Worm (Caenorhabditis elegans): ENCODE measurements around the gene pqn-51.

pqn-51 gene

DNA sequence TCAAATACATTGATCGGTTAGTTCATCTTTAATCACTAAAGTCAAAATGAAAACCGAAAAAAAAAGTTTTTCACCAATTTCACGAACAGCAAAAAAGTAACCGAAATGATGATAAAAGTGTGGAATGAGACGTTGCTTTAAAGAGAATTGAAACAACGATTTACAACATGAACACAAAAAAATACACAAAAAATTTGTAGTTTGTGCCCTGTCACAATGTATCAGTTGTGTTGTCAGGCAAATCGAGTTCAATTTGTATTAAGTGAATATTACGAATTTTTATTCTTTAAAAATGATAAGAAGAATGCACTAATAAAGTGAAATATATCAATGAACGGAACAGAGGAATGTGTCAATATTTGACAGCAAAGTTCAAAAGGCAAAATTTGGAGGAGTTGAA, 17.6 kb upstream of the pqn-51 start:
- TF ChIP-seq nhr-237 (tag; optimal IDR thresholded peaks at IDR 0.05) (no peak), nhr-11 (tag; optimal IDR thresholded peaks at IDR 0.05) (no peak), dmd-4 (tag; optimal IDR thresholded peaks at IDR 0.05) (no peak), lin-13 (GFP tag; optimal IDR thresholded peaks at IDR 0.05) (no peak), egl-27 (tag; optimal IDR thresholded peaks at IDR 0.05) (no peak)

DNA sequence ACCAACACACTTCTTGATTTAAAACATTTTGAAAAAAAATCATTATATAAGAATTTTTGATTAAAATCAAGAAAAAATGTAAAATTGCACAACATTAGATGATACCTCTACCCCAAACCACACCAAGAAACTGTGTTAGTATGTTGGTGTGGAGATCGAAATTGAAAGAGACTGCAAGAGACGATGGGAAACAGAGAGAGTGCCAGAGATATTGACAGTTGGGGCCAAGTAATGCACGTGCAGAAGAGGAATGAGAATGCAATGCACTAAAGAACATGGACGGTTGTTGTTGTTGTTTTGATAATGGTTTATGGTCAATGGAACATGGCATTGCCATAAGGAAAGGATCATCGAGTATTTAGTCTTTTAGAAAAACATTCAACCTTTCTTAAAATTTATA, 17.2 kb upstream of the pqn-51 start:
- TF ChIP-seq sma-3 (GFP tag; optimal IDR thresholded peaks at IDR 0.05): no peak
- no peak for TF ChIP-seq elt-3 (tag; optimal IDR thresholded peaks at IDR 0.05)
- no peak for TF ChIP-seq C34F6.9 (tag; optimal IDR thresholded peaks at IDR 0.05)
- no peak for TF ChIP-seq nhr-77 (tag; optimal IDR thresholded peaks at IDR 0.05)
- no peak for TF ChIP-seq nhr-10 (tag; optimal IDR thresholded peaks at IDR 0.05)
- TF ChIP-seq dmd-4 (tag; optimal IDR thresholded peaks at IDR 0.05): no peak
- TF ChIP-seq alr-1 (tag; optimal IDR thresholded peaks at IDR 0.05): no peak
- TF ChIP-seq R02D3.7 (tag; optimal IDR thresholded peaks at IDR 0.05): no peak
- TF ChIP-seq zag-1 (tag; optimal IDR thresholded peaks at IDR 0.05): no peak
- TF ChIP-seq ama-1 (optimal IDR thresholded peaks at IDR 0.05): no peak
- no peak for TF ChIP-seq nhr-237 (tag; optimal IDR thresholded peaks at IDR 0.05)
- no peak for TF ChIP-seq nhr-21 (tag; optimal IDR thresholded peaks at IDR 0.05)
- TF ChIP-seq mdl-1 (tag; optimal IDR thresholded peaks at IDR 0.05): peak; percentile 53 to 62
- no peak for TF ChIP-seq blmp-1 (tag; optimal IDR thresholded peaks at IDR 0.05; ENCODE audit: insufficient read depth)
- no peak for TF ChIP-seq nhr-6 (tag; optimal IDR thresholded peaks at IDR 0.05)
- TF ChIP-seq crh-2 (tag; optimal IDR thresholded peaks at IDR 0.05): peak; percentile 13
- TF ChIP-seq gmeb-1 (tag; optimal IDR thresholded peaks at IDR 0.05): no peak
- peak; percentile 15 for TF ChIP-seq F13H6.1 (tag; optimal IDR thresholded peaks at IDR 0.05)
- no peak for TF ChIP-seq peb-1 (tag; optimal IDR thresholded peaks at IDR 0.05)
- TF ChIP-seq nhr-129 (tag; optimal IDR thresholded peaks at IDR 0.05): peak; percentile 72
- TF ChIP-seq nhr-23 (tag; optimal IDR thresholded peaks at IDR 0.05): no peak
- TF ChIP-seq nhr-12 (tag; optimal IDR thresholded peaks at IDR 0.05): no peak
- TF ChIP-seq sma-9 (GFP tag; optimal IDR thresholded peaks at IDR 0.05): peak; percentile 66
- no peak for TF ChIP-seq sma-9 (tag; optimal IDR thresholded peaks at IDR 0.05)
- TF ChIP-seq unc-55 (GFP tag; optimal IDR thresholded peaks at IDR 0.05): no peak
- TF ChIP-seq mbf-1 (tag; optimal IDR thresholded peaks at IDR 0.05): no peak
- peak; percentile 24 for TF ChIP-seq fos-1 (tag; optimal IDR thresholded peaks at IDR 0.05)
- no peak for TF ChIP-seq ZK546.5 (tag; optimal IDR thresholded peaks at IDR 0.05)

DNA sequence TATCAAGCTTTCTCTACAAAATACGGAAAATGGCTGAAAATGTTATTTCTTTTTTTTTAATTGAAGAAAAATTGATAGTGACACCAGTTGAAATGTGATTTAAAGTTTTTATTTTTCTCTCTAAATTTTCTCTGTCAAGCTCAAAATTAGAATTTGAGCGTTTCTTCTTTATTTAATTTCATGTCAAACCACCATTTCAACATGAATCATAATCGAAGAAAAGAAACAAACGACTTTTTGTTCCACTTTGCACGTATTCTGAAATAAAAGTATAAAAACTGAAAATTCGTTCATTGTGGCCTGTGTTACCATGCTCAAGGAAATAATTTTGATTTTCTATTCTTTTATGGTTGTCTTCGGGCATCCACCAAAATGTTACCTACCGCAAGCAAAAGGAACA, 16.3 kb upstream of the pqn-51 start, which contains the start of gene K11D12.13:
TSS of gene K11D12.13 (plus strand) at position 301 of the 400 bp plus-strand sequence.
- no peak for TF ChIP-seq lin-11 (tag; optimal IDR thresholded peaks at IDR 0.05)
- TF ChIP-seq peb-1 (tag; optimal IDR thresholded peaks at IDR 0.05): no peak
- TF ChIP-seq lin-13 (GFP tag; optimal IDR thresholded peaks at IDR 0.05): no peak
- no peak for TF ChIP-seq nhr-10 (tag; optimal IDR thresholded peaks at IDR 0.05)
- TF ChIP-seq elt-1 (tag; optimal IDR thresholded peaks at IDR 0.05): no peak
- TF ChIP-seq nhr-11 (tag; optimal IDR thresholded peaks at IDR 0.05): no peak
- TF ChIP-seq lsy-2 (tag; optimal IDR thresholded peaks at IDR 0.05): no peak
- no peak for TF ChIP-seq nhr-77 (tag; optimal IDR thresholded peaks at IDR 0.05)
- no peak for TF ChIP-seq elt-3 (tag; optimal IDR thresholded peaks at IDR 0.05)
- no peak for TF ChIP-seq unc-62 (GFP tag; optimal IDR thresholded peaks at IDR 0.05)
- TF ChIP-seq snpc-4 (tag; optimal IDR thresholded peaks at IDR 0.05): no peak
- TF ChIP-seq ceh-16 (tag; optimal IDR thresholded peaks at IDR 0.05): no peak
- TF ChIP-seq ama-1 (optimal IDR thresholded peaks at IDR 0.05): no peak
- no peak for TF ChIP-seq lin-39 (tag; optimal IDR thresholded peaks at IDR 0.05)
- no peak for TF ChIP-seq sem-4 (tag; optimal IDR thresholded peaks at IDR 0.05)
- TF ChIP-seq blmp-1 (tag; optimal IDR thresholded peaks at IDR 0.05; ENCODE audit: insufficient read depth): no peak
- TF ChIP-seq crh-2 (tag; optimal IDR thresholded peaks at IDR 0.05): no peak
- no peak for TF ChIP-seq nhr-12 (tag; optimal IDR thresholded peaks at IDR 0.05)
- no peak for TF ChIP-seq zag-1 (tag; optimal IDR thresholded peaks at IDR 0.05)

DNA sequence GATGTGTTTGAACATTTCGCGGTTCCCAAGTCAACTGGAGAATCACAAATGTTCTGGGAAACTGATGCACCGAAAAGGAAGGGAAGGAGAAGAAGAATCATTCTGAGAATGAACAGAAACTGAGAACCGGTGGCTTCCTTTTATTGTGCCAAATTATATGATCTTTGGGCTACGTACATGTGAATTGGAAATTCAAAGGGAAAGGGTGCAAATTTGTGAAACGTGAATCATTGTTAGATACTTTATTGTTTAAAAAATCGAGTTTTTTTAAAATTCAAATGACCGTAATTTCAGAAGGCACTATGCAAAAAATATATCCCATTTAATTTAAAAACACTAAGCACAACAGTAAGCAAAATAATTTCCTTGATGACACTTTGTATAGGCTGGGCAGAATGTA, 14.3 kb upstream of the pqn-51 start, which contains the start of gene K11D12.6:
TSS of gene K11D12.6 (minus strand) at position 101 of the 400 bp plus-strand sequence.
- no peak for TF ChIP-seq Y55F3AM.14 (GFP tag; optimal IDR thresholded peaks at IDR 0.05)
- no peak for TF ChIP-seq nhr-237 (tag; optimal IDR thresholded peaks at IDR 0.05)
- no peak for TF ChIP-seq nhr-129 (tag; optimal IDR thresholded peaks at IDR 0.05)
- no peak for TF ChIP-seq elt-3 (tag; optimal IDR thresholded peaks at IDR 0.05)
- no peak for TF ChIP-seq sma-9 (GFP tag; optimal IDR thresholded peaks at IDR 0.05)
- TF ChIP-seq sma-9 (tag; optimal IDR thresholded peaks at IDR 0.05): no peak
- TF ChIP-seq nhr-21 (tag; optimal IDR thresholded peaks at IDR 0.05): no peak
- no peak for TF ChIP-seq crh-2 (tag; optimal IDR thresholded peaks at IDR 0.05)
- TF ChIP-seq lin-13 (GFP tag; optimal IDR thresholded peaks at IDR 0.05): no peak
- no peak for TF ChIP-seq unc-55 (GFP tag; optimal IDR thresholded peaks at IDR 0.05)
- no peak for TF ChIP-seq unc-62 (GFP tag; optimal IDR thresholded peaks at IDR 0.05)
- no peak for TF ChIP-seq ztf-1 (GFP tag; conservative IDR thresholded peaks at IDR 0.05)
- no peak for TF ChIP-seq elt-1 (tag; optimal IDR thresholded peaks at IDR 0.05)
- TF ChIP-seq ZK546.5 (tag; optimal IDR thresholded peaks at IDR 0.05): no peak
- TF ChIP-seq nhr-25 (tag; optimal IDR thresholded peaks at IDR 0.05): no peak
- TF ChIP-seq ama-1 (optimal IDR thresholded peaks at IDR 0.05): no peak
- TF ChIP-seq nhr-23 (tag; optimal IDR thresholded peaks at IDR 0.05): no peak
- no peak for TF ChIP-seq nhr-11 (tag; optimal IDR thresholded peaks at IDR 0.05)

Measured in whole organism, L2 larva.